Fruit fly (Drosophila melanogaster): ENCODE measurements around the gene Fitm.

Gene Fitm

dm6 chr3L:5145814-5146244, at the start of gene Fitm, which contains the start of gene AlaRS-m:
Gene Fitm, minus strand, starts transcription at chr3L:5146063.
Gene AlaRS-m, plus strand, starts transcription at chr3L:5146098.
- TF ChIP-seq Hr4 (GFP tag; optimal IDR thresholded peaks at IDR 0.05) (no peak), CG11762 (GFP tag; optimal IDR thresholded peaks at IDR 0.05; ENCODE audit: insufficient read depth) (no peak), CG6854 (GFP tag; optimal IDR thresholded peaks at IDR 0.05) (peak; percentile 38), svp (GFP tag) (peak; percentile 95), Eip93F (GFP tag; optimal IDR thresholded peaks at IDR 0.05) (no peak), CG32006 (GFP tag; optimal IDR thresholded peaks at IDR 0.05) (no peak), eg (GFP tag; IDR thresholded peaks at IDR 0.05) (0 out of 3 replicates have a peak, but pooled peaks have one; percentile 18), Blimp-1 (GFP tag; optimal IDR thresholded peaks at IDR 0.05) (peak; percentile 97), CG34406 (GFP tag; optimal IDR thresholded peaks at IDR 0.05) (no peak), CG10669 (GFP tag; optimal IDR thresholded peaks at IDR 0.05) (no peak), topi (GFP tag; optimal IDR thresholded peaks at IDR 0.05) (no peak)

- TF ChIP-seq Ets96B (tag; optimal IDR thresholded peaks at IDR 0.05) = peak; percentile 55
- no peak for TF ChIP-seq Blimp-1 (GFP tag; optimal IDR thresholded peaks at IDR 0.05)
- TF ChIP-seq CG11902 (GFP tag; optimal IDR thresholded peaks at IDR 0.05) = no peak
- peak; percentile 60 for TF ChIP-seq OdsH (GFP tag; optimal IDR thresholded peaks at IDR 0.05)
- TF ChIP-seq CG6854 (GFP tag; optimal IDR thresholded peaks at IDR 0.05) = no peak
- peak; percentile 51 for TF ChIP-seq Hr39 (GFP tag; optimal IDR thresholded peaks at IDR 0.05)
- peak; percentile 58 for TF ChIP-seq acj6 (GFP tag; optimal IDR thresholded peaks at IDR 0.05)
- peak; percentile 46 for TF ChIP-seq spab (GFP tag; optimal IDR thresholded peaks at IDR 0.05)
- TF ChIP-seq vri (GFP tag; optimal IDR thresholded peaks at IDR 0.05) = no peak
- TF ChIP-seq CG6163 (GFP tag; IDR thresholded peaks at IDR 0.05) = peak; percentile 63; the same call in 2 of the 3 replicates
- TF ChIP-seq Met (GFP tag; optimal IDR thresholded peaks at IDR 0.05) = peak; percentile 28
- TF ChIP-seq dac (GFP tag; optimal IDR thresholded peaks at IDR 0.05) = no peak
- TF ChIP-seq pdm3 (GFP tag; optimal IDR thresholded peaks at IDR 0.05) = peak; percentile 62
- TF ChIP-seq CG8119 (GFP tag; IDR thresholded peaks at IDR 0.05) = peak; percentile 63; the same call in 2 of the 3 replicates
- peak in 1 of 2 experiments; percentile 70 for TF ChIP-seq salr (GFP tag; optimal IDR thresholded peaks at IDR 0.05)
- TF ChIP-seq CG32006 (GFP tag; optimal IDR thresholded peaks at IDR 0.05) = peak; percentile 84
- peak; percentile 76 for TF ChIP-seq eg (GFP tag; IDR thresholded peaks at IDR 0.05)
- TF ChIP-seq CG15336 (GFP tag; IDR thresholded peaks at IDR 0.05) = peak; percentile 57
- peak; percentile 43 for TF ChIP-seq CG31627 (GFP tag; optimal IDR thresholded peaks at IDR 0.05)
- peak; percentile 18 for TF ChIP-seq Lpt (GFP tag; optimal IDR thresholded peaks at IDR 0.05)
- peak; percentile 3 for TF ChIP-seq CG34406 (GFP tag; optimal IDR thresholded peaks at IDR 0.05)
- TF ChIP-seq ss (GFP tag; optimal IDR thresholded peaks at IDR 0.05) = peak in 1 of 2 experiments; percentile 36
- TF ChIP-seq achi (GFP tag; optimal IDR thresholded peaks at IDR 0.05) = peak; percentile 41
- TF ChIP-seq cyc (GFP tag; optimal IDR thresholded peaks at IDR 0.05) = peak; percentile 20
- TF ChIP-seq Hr4 (GFP tag; optimal IDR thresholded peaks at IDR 0.05) = peak; percentile 75
- no peak for TF ChIP-seq topi (GFP tag; optimal IDR thresholded peaks at IDR 0.05)
- TF ChIP-seq Sox15 (GFP tag; optimal IDR thresholded peaks at IDR 0.05) = no peak
- peak; percentile 36 for TF ChIP-seq Smox (GFP tag; optimal IDR thresholded peaks at IDR 0.05)
- TF ChIP-seq CG8632 (GFP tag; optimal IDR thresholded peaks at IDR 0.05) = peak; percentile 7
- TF ChIP-seq CG8319 (GFP tag; optimal IDR thresholded peaks at IDR 0.05) = peak; percentile 10
- peak; percentile 55 for TF ChIP-seq net (GFP tag; optimal IDR thresholded peaks at IDR 0.05)
- TF ChIP-seq CG10669 (GFP tag; optimal IDR thresholded peaks at IDR 0.05) = peak; percentile 47
- peak; percentile 6 for TF ChIP-seq CG3032 (tag; optimal IDR thresholded peaks at IDR 0.05)
- TF ChIP-seq Sox102F (GFP tag; optimal IDR thresholded peaks at IDR 0.05) = peak; percentile 6
- TF ChIP-seq CG10631 (GFP tag; optimal IDR thresholded peaks at IDR 0.05) = peak; percentile 33
- TF ChIP-seq lz (GFP tag; optimal IDR thresholded peaks at IDR 0.05) = peak; percentile 30
- TF ChIP-seq Ets21C (GFP tag; optimal IDR thresholded peaks at IDR 0.05) = no peak
- peak; percentile 58 for TF ChIP-seq Sox14 (GFP tag; optimal IDR thresholded peaks at IDR 0.05)
- TF ChIP-seq CG6808 (GFP tag; optimal IDR thresholded peaks at IDR 0.05) = no peak
- no peak for TF ChIP-seq fd85E (GFP tag; optimal IDR thresholded peaks at IDR 0.05)
- TF ChIP-seq svp (GFP tag) = peak; percentile 69
- TF ChIP-seq CG11762 (GFP tag; optimal IDR thresholded peaks at IDR 0.05; ENCODE audit: insufficient read depth) = peak; percentile 30
- TF ChIP-seq CG7368 (GFP tag; optimal IDR thresholded peaks at IDR 0.05) = no peak
- TF ChIP-seq CG3919 (GFP tag; optimal IDR thresholded peaks at IDR 0.05) = peak; percentile 46
- TF ChIP-seq esn (GFP tag; optimal IDR thresholded peaks at IDR 0.05) = peak; percentile 47
- peak; percentile 42 for TF ChIP-seq Gug (GFP tag; IDR thresholded peaks at IDR 0.05)
- TF ChIP-seq dsx (GFP tag; optimal IDR thresholded peaks at IDR 0.05; ENCODE audit: poor library complexity, severe bottlenecking) = peak; percentile 26
These were observed 42.5 kb upstream of the Fitm start for dm6 chr3L:5188402-5188801.

All from whole organism, prepupa.